Worm (Caenorhabditis elegans): ENCODE results near the gene frm-2.

DNA sequence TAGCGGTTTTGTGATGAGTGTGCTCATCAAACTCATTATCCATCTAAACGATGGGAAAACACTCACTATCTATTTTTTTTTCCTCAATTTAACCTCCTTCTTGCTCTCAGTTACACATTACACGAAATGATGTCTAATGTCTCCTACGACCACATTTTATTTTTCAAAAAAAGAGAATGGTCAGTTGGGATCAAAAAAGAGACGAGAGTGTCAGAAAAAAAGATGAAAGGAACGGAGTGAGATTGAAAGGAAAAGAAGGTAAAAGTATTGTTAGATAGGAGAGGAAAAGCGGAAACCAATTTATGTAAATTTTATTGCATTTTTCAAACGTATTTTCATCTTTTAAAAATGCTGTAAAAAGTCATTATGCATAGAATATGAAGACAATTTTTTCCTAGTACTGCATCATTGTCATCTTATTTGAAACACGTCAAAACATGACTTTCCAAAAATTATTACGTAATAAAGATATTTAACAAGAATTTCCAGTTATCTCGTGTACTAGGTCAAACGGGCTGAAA is 47.7 kb downstream of the frm-2 start:
- TF ChIP-seq sptf-1 (tag; optimal IDR thresholded peaks at IDR 0.05) (no peak), nhr-28 (tag; optimal IDR thresholded peaks at IDR 0.05) (no peak), nhr-12 (tag; optimal IDR thresholded peaks at IDR 0.05) (no peak), unc-62 (GFP tag; optimal IDR thresholded peaks at IDR 0.05) (no peak), lin-13 (tag; optimal IDR thresholded peaks at IDR 0.05) (no peak), hlh-1 (tag; optimal IDR thresholded peaks at IDR 0.05) (no peak), snpc-4 (tag; optimal IDR thresholded peaks at IDR 0.05) (no peak), flh-1 (GFP tag; optimal IDR thresholded peaks at IDR 0.05) (no peak), nhr-237 (tag; optimal IDR thresholded peaks at IDR 0.05) (no peak)

All from whole organism, mixed stage, embryonic.